Fruit fly (Drosophila melanogaster) whole organism, embryonic: ENCODE measurements around the gene TwdlX.

Source experiments
- C15 ChIP-seq: fragments of 200-800 bp; sonication (Bioruptor generic); IDR thresholded peaks from 3 replicates; pipeline ENCODE4 v1.3.6; 2022; ENCODE audit warnings: missing biosample characterization, missing genetic modification characterization
- CG10462 ChIP-seq: fragments of 200-800 bp; sonication (Bioruptor generic); optimal IDR thresholded peaks from 2 replicates; lab custom pipeline; 2016; ENCODE audit warnings: missing biosample characterization, missing genetic modification characterization
- CG11085 ChIP-seq: fragments of 200-800 bp; sonication (Bioruptor generic); IDR thresholded peaks from 2 replicates; pipeline ENCODE4 v1.3.6; 2022; ENCODE audit warnings: missing biosample characterization, missing genetic modification characterization
- CG11093 ChIP-seq: fragments of 200-800 bp; sonication (Bioruptor generic); IDR thresholded peaks from 3 replicates; pipeline ENCODE4 v1.3.6; 2022; ENCODE audit warnings: missing biosample characterization, missing genetic modification characterization
- CG11398 ChIP-seq: fragments of 200-800 bp; sonication (Bioruptor generic); optimal IDR thresholded peaks from 2 replicates; lab custom pipeline; 2016; ENCODE audit warnings: missing biosample characterization, missing genetic modification characterization
- CG12942 ChIP-seq: fragments of 200-800 bp; sonication (Bioruptor generic); optimal IDR thresholded peaks from 3 replicates; lab custom pipeline; 2016; ENCODE audit warnings: missing biosample characterization, missing genetic modification characterization
- CG13123 ChIP-seq: fragments of 200-800 bp; sonication (Bioruptor generic); optimal IDR thresholded peaks from 2 replicates; lab custom pipeline; 2016; ENCODE audit warnings: missing biosample characterization, missing genetic modification characterization
- CG13296 ChIP-seq: fragments of 200-800 bp; sonication (Bioruptor generic); optimal IDR thresholded peaks from 3 replicates; lab custom pipeline; 2018; ENCODE audit warnings: missing biosample characterization, mild to moderate bottlenecking, missing genetic modification characterization
- CG14441 ChIP-seq: fragments of 200-800 bp; sonication (Bioruptor generic); IDR thresholded peaks from 2 replicates; pipeline ENCODE4 v1.3.6; 2022; ENCODE audit warnings: missing biosample characterization, missing genetic modification characterization
- CG15073 ChIP-seq: fragments of 200-800 bp; sonication (Bioruptor generic); optimal IDR thresholded peaks from 2 replicates; lab custom pipeline; 2016; ENCODE audit warnings: missing biosample characterization, missing genetic modification characterization
- CG15269 ChIP-seq: fragments of 200-800 bp; sonication (Bioruptor generic); optimal IDR thresholded peaks from 2 replicates; lab custom pipeline; 2018; ENCODE audit warnings: missing biosample characterization, mild to moderate bottlenecking, missing genetic modification characterization, moderate library complexity
- CG16863 ChIP-seq: fragments of 200-800 bp; sonication (Bioruptor generic); optimal IDR thresholded peaks from 3 replicates; lab custom pipeline; 2016; ENCODE audit warnings: missing biosample characterization, missing genetic modification characterization
- CG17912 ChIP-seq: fragments of 200-800 bp; sonication (Bioruptor generic); optimal IDR thresholded peaks from 2 replicates; lab custom pipeline; 2018; ENCODE audit warnings: missing biosample characterization, mild to moderate bottlenecking, missing genetic modification characterization
- CG2120 ChIP-seq: fragments of 200-800 bp; sonication (Bioruptor generic); optimal IDR thresholded peaks from 3 replicates; lab custom pipeline; 2016; ENCODE audit warnings: missing biosample characterization, missing genetic modification characterization
- CG2678 ChIP-seq: fragments of 200-800 bp; sonication (Bioruptor generic); optimal IDR thresholded peaks from 3 replicates; lab custom pipeline; 2019; ENCODE audit warnings: missing biosample characterization, mild to moderate bottlenecking, missing genetic modification characterization, moderate library complexity
- CG31441 ChIP-seq: fragments of 200-800 bp; sonication (Bioruptor generic); IDR thresholded peaks from 2 replicates; pipeline ENCODE4 v1.3.6; 2022; ENCODE audit warnings: missing biosample characterization, missing genetic modification characterization
- CG3407 ChIP-seq: fragments of 200-800 bp; sonication (Bioruptor generic); optimal IDR thresholded peaks from 2 replicates; lab custom pipeline; 2018; ENCODE audit warnings: missing biosample characterization, mild to moderate bottlenecking, missing genetic modification characterization
- CG34224 ChIP-seq: fragments of 200-800 bp; sonication (Bioruptor generic); IDR thresholded peaks from 3 replicates; pipeline ENCODE4 v1.3.6; 2022; ENCODE audit warnings: missing biosample characterization, missing genetic modification characterization; ENCODE audit not compliant: partially characterized antibody
- CG4404 ChIP-seq: fragments of 200-800 bp; sonication (Bioruptor generic); IDR thresholded peaks from 2 replicates; pipeline ENCODE4 v1.3.6; 2022; ENCODE audit warnings: missing biosample characterization, missing genetic modification characterization
- CG9215 ChIP-seq: fragments of 200-800 bp; sonication (Bioruptor generic); IDR thresholded peaks from 2 replicates; pipeline ENCODE4 v1.3.6; 2022; ENCODE audit warnings: missing biosample characterization, missing genetic modification characterization
- CoRest ChIP-seq: fragments of 200-800 bp; sonication (Bioruptor generic); optimal IDR thresholded peaks from 3 replicates; lab custom pipeline; 2018; ENCODE audit warnings: missing biosample characterization, mild to moderate bottlenecking, missing genetic modification characterization, moderate library complexity
- Dip3 ChIP-seq: fragments of 200-800 bp; sonication (Bioruptor generic); optimal IDR thresholded peaks from 3 replicates; lab custom pipeline; 2016; ENCODE audit warnings: missing biosample characterization, missing genetic modification characterization
- Fer3 ChIP-seq: fragments of 200-800 bp; sonication (Bioruptor generic); optimal IDR thresholded peaks from 2 replicates; lab custom pipeline; 2018; ENCODE audit warnings: missing biosample characterization, mild to moderate bottlenecking, missing genetic modification characterization, moderate library complexity
- Gug ChIP-seq: fragments of 200-800 bp; sonication (Bioruptor generic); IDR thresholded peaks from 4 replicates; pipeline ENCODE4 v1.3.6; 2022; ENCODE audit warnings: missing biosample characterization, missing genetic modification characterization
- HHEX ChIP-seq: fragments of 200-800 bp; sonication (Bioruptor generic); optimal IDR thresholded peaks from 3 replicates; lab custom pipeline; 2017; ENCODE audit warnings: missing biosample characterization, mild to moderate bottlenecking, missing genetic modification characterization, missing genetic modification reagents
- Hr39 ChIP-seq: fragments of >200 bp; optimal IDR thresholded peaks from 2 replicates; lab custom pipeline; 2017
- Max ChIP-seq: fragments of 200-800 bp; sonication (Bioruptor generic); optimal IDR thresholded peaks from 2 replicates; lab custom pipeline; 2016; ENCODE audit warnings: missing biosample characterization, mild to moderate bottlenecking, missing genetic modification characterization
- Nf-YB ChIP-seq: fragments of 200-800 bp; sonication (Bioruptor generic); optimal IDR thresholded peaks from 3 replicates; lab custom pipeline; 2019; ENCODE audit warnings: missing biosample characterization, mild to moderate bottlenecking, missing genetic modification characterization, moderate library complexity
- Optix ChIP-seq: fragments of 200-800 bp; sonication (Bioruptor generic); IDR thresholded peaks from 3 replicates; pipeline ENCODE4 v1.3.6; 2022; ENCODE audit warnings: missing biosample characterization, missing genetic modification characterization
- PHDP ChIP-seq: fragments of 200-800 bp; sonication (Bioruptor generic); optimal IDR thresholded peaks from 3 replicates; lab custom pipeline; 2018; ENCODE audit warnings: missing biosample characterization, mild to moderate bottlenecking, missing genetic modification characterization, moderate library complexity
- ara ChIP-seq: fragments of 200-800 bp; sonication (Bioruptor generic); IDR thresholded peaks from 2 replicates; pipeline ENCODE4 v1.3.6; 2022; ENCODE audit warnings: missing biosample characterization, missing genetic modification characterization
- az2 ChIP-seq: fragments of 200-800 bp; sonication (Bioruptor generic); optimal IDR thresholded peaks from 3 replicates; lab custom pipeline; 2016; ENCODE audit warnings: missing biosample characterization, missing genetic modification characterization
- caup ChIP-seq: fragments of 200-800 bp; sonication (Bioruptor generic); optimal IDR thresholded peaks from 3 replicates; lab custom pipeline; 2017; ENCODE audit warnings: missing biosample characterization, mild to moderate bottlenecking, missing genetic modification characterization, moderate library complexity; ENCODE audit not compliant: severe bottlenecking
- chinmo ChIP-seq: fragments of 200-800 bp; sonication (Bioruptor generic); IDR thresholded peaks from 4 replicates; pipeline ENCODE4 v1.3.6; 2022; ENCODE audit warnings: missing biosample characterization, missing genetic modification characterization; ENCODE audit not compliant: partially characterized antibody
- dimm ChIP-seq: fragments of 200-800 bp; sonication (Bioruptor generic); IDR thresholded peaks from 2 replicates; pipeline ENCODE4 v1.3.6; 2022; ENCODE audit warnings: missing biosample characterization, missing genetic modification characterization
- fu2 ChIP-seq: fragments of 200-800 bp; sonication (Bioruptor generic); optimal IDR thresholded peaks from 2 replicates; lab custom pipeline; 2016; ENCODE audit warnings: missing biosample characterization, missing genetic modification characterization
- gsb-n ChIP-seq: fragments of 200-800 bp; sonication (Bioruptor generic); optimal IDR thresholded peaks from 3 replicates; lab custom pipeline; 2018; ENCODE audit warnings: missing biosample characterization, mild to moderate bottlenecking, missing genetic modification characterization
- hth ChIP-seq: fragments of >200 bp; optimal IDR thresholded peaks from 2 replicates; lab custom pipeline; 2017; ENCODE audit warnings: inconsistent platforms
- knrl ChIP-seq: fragments of 200-800 bp; sonication (Bioruptor generic); IDR thresholded peaks from 3 replicates; pipeline ENCODE4 v1.3.6; 2022; ENCODE audit warnings: missing biosample characterization, missing genetic modification characterization; ENCODE audit not compliant: partially characterized antibody
- nerfin-2 ChIP-seq: fragments of 200-800 bp; sonication (Bioruptor generic); IDR thresholded peaks from 2 replicates; pipeline ENCODE4 v1.3.6; 2022; ENCODE audit warnings: missing biosample characterization, missing genetic modification characterization; ENCODE audit not compliant: partially characterized antibody
- nmo ChIP-seq: fragments of 200-800 bp; sonication (Bioruptor generic); optimal IDR thresholded peaks from 2 replicates; lab custom pipeline; 2018; ENCODE audit warnings: missing biosample characterization, mild to moderate bottlenecking, missing genetic modification characterization, moderate library complexity
- org-1 ChIP-seq: fragments of 200-800 bp; sonication (Bioruptor generic); optimal IDR thresholded peaks from 2 replicates; lab custom pipeline; 2017; ENCODE audit warnings: missing biosample characterization, missing genetic modification characterization
- otp ChIP-seq: fragments of 200-800 bp; sonication (Bioruptor generic); IDR thresholded peaks from 3 replicates; pipeline ENCODE4, ENCODE4 v1.3.6; 2022; ENCODE audit warnings: missing biosample characterization, missing genetic modification characterization
- seq ChIP-seq: fragments of 200-800 bp; sonication (Bioruptor generic); IDR thresholded peaks from 2 replicates; pipeline ENCODE4 v1.3.6; 2022; ENCODE audit warnings: missing biosample characterization, missing genetic modification characterization
- shn ChIP-seq: fragments of 200-800 bp; sonication (Bioruptor generic); optimal IDR thresholded peaks from 3 replicates; lab custom pipeline; 2016; ENCODE audit warnings: missing biosample characterization, missing genetic modification characterization
- sna ChIP-seq: fragments of 200-800 bp; sonication (Bioruptor generic); IDR thresholded peaks from 2 replicates; pipeline ENCODE4 v1.3.6; 2022; ENCODE audit warnings: missing biosample characterization, missing genetic modification characterization; ENCODE audit not compliant: partially characterized antibody
- tll ChIP-seq, 2 experiments: fragments of 200-800 bp in 1 of 2; fragments of >200 bp in 1 of 2; sonication (Bioruptor generic) in 1 of 2; optimal IDR thresholded peaks; 2 replicates each; lab custom pipeline; 2017 to 2019; ENCODE audit warnings: missing biosample characterization in 2 of 2, missing genetic modification characterization in 2 of 2, mild to moderate bottlenecking in 1 of 2, moderate library complexity in 1 of 2
- yki ChIP-seq: fragments of >200 bp; optimal IDR thresholded peaks from 3 replicates; lab custom pipeline; 2018
- zen2 ChIP-seq: fragments of 200-800 bp; sonication (Bioruptor generic); IDR thresholded peaks from 3 replicates; pipeline ENCODE4 v1.3.6; 2022; ENCODE audit warnings: missing biosample characterization, missing genetic modification characterization; ENCODE audit not compliant: partially characterized antibody
- zf30C ChIP-seq: fragments of 200-800 bp; sonication (Bioruptor generic); optimal IDR thresholded peaks from 3 replicates; lab custom pipeline; 2018; ENCODE audit warnings: missing biosample characterization, mild to moderate bottlenecking, missing genetic modification characterization
- zfh1 ChIP-seq: fragments of 200-800 bp; sonication (Bioruptor generic); IDR thresholded peaks from 3 replicates; pipeline ENCODE4 v1.3.6; 2022; ENCODE audit warnings: missing biosample characterization, missing genetic modification characterization

TwdlX gene

DNA sequence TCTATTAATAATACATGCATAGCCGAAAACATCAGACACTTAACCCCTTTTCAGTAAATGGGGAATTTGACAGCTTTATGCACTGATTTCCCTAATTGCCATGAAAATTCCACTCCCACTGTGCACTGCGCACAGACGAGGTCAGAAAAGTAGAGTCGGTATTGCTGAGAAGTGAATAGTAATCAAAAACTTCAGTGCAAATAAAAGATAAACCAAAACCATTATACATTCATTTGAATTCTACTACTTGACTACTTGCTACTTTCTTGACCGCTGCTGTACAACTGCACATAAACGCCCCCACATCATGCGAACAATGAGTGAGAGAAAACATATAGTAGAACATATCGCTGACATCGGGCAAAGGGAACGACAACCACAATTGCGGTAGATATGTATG lies 39.5 kb upstream of the TwdlX start (continued):
- peak; percentile 45; the same call in 1 of the 2 replicates for TF ChIP-seq CG11085
- no peak for TF ChIP-seq knrl (GFP tag; lab: Robert Waterston, UW)
- no peak for TF ChIP-seq tll (GFP tag; optimal IDR thresholded peaks at IDR 0.05; lab: Kevin White, UChicago)
- TF ChIP-seq CG17912 (GFP tag; lab: Kevin White, UChicago): no peak
- peak; percentile 84 for TF ChIP-seq CG11398 (GFP tag; lab: Kevin White, UChicago)
- peak; percentile 84 for TF ChIP-seq CG2678 (tag; lab: Kevin White, UChicago)
- peak; percentile 82 for TF ChIP-seq org-1 (GFP tag; lab: Kevin White, UChicago)
- TF ChIP-seq ara: peak; percentile 93
- no peak for TF ChIP-seq zf30C (GFP tag; lab: Kevin White, UChicago)
- TF ChIP-seq hth (lab: Kevin White, UChicago): no peak
- peak; percentile 46 for TF ChIP-seq CG15073 (GFP tag; lab: Kevin White, UChicago)
- TF ChIP-seq yki (lab: Kevin White, UChicago): no peak
- peak; percentile 88 for TF ChIP-seq nmo
- TF ChIP-seq CG13123 (GFP tag; lab: Kevin White, UChicago): peak; percentile 80
- peak; percentile 63 for TF ChIP-seq Nf-YB
- peak; percentile 82 for TF ChIP-seq PHDP (tag; lab: Kevin White, UChicago)
- TF ChIP-seq Fer3 (tag; lab: Kevin White, UChicago): peak; percentile 69
- peak; percentile 85 for TF ChIP-seq Gug
- peak; percentile 89 for TF ChIP-seq CG14441 (GFP tag; lab: Robert Waterston, UW)
- peak; percentile 77 for TF ChIP-seq caup (GFP tag; lab: Kevin White, UChicago)
- TF ChIP-seq CG34224 (GFP tag; lab: Robert Waterston, UW): no peak
- TF ChIP-seq otp (GFP tag; lab: Robert Waterston, UW): peak; percentile 87
- TF ChIP-seq Optix (GFP tag; lab: Robert Waterston, UW): peak; percentile 93
- peak; percentile 80 for TF ChIP-seq dimm (GFP tag; lab: Robert Waterston, UW)
- TF ChIP-seq CG11093 (GFP tag; lab: Robert Waterston, UW): peak; percentile 85; the same call in 2 of the 3 replicates
- peak; percentile 84 for TF ChIP-seq CG3407
- peak; percentile 74 for TF ChIP-seq CG10462 (GFP tag; lab: Kevin White, UChicago)
- peak; percentile 90 for TF ChIP-seq gsb-n (tag; lab: Kevin White, UChicago)
- no peak for TF ChIP-seq chinmo (GFP tag; lab: Robert Waterston, UW)
- TF ChIP-seq CG4404 (GFP tag; lab: Robert Waterston, UW): peak; percentile 67
- no peak for TF ChIP-seq nerfin-2 (GFP tag; lab: Robert Waterston, UW)
- TF ChIP-seq zen2 (GFP tag; lab: Robert Waterston, UW): no peak
- TF ChIP-seq Dip3: peak; percentile 66
- peak; percentile 83 for TF ChIP-seq CG12942 (GFP tag; lab: Kevin White, UChicago)
- TF ChIP-seq CG16863 (GFP tag; lab: Kevin White, UChicago): peak; percentile 88
- TF ChIP-seq sna (GFP tag; lab: Robert Waterston, UW): no peak
- peak; percentile 65 for TF ChIP-seq CG9215 (GFP tag; lab: Robert Waterston, UW)
- peak; percentile 90 for TF ChIP-seq az2
- peak; percentile 75 for TF ChIP-seq HHEX (GFP tag; lab: Kevin White, UChicago)
- peak; percentile 82 for TF ChIP-seq CG15269 (tag; lab: Kevin White, UChicago)
- TF ChIP-seq shn (GFP tag; lab: Kevin White, UChicago): peak; percentile 74
- TF ChIP-seq Hr39 (lab: Kevin White, UChicago): no peak
- TF ChIP-seq zfh1 (GFP tag; lab: Robert Waterston, UW): peak; percentile 94
- TF ChIP-seq CG31441 (GFP tag; lab: Robert Waterston, UW): peak; percentile 86
- TF ChIP-seq CG2120 (GFP tag; lab: Kevin White, UChicago): peak; percentile 67
- TF ChIP-seq fu2 (GFP tag; lab: Kevin White, UChicago): peak; percentile 65
- TF ChIP-seq Max (GFP tag; lab: Kevin White, UChicago): peak; percentile 56
- TF ChIP-seq CG13296 (GFP tag; lab: Kevin White, UChicago): peak; percentile 61
- TF ChIP-seq C15 (GFP tag; lab: Robert Waterston, UW): peak; percentile 53; the same call in 1 of the 3 replicates
- TF ChIP-seq seq (GFP tag; lab: Robert Waterston, UW): peak; percentile 84
- peak; percentile 86 for TF ChIP-seq CoRest (tag; lab: Kevin White, UChicago)
